Worm (Caenorhabditis elegans) whole organism, young adult: ENCODE measurements around the gene osm-6.

Experiments used
- D2030.7 ChIP-seq: fragments of 200-800 bp; sonication (Bioruptor generic); IDR thresholded peaks from 2 replicates; pipeline ENCODE4 v1.3.6; 2022; ENCODE audit warnings: missing genetic modification reagents, missing genetic modification characterization, missing compliant biosample characterization
- F37B4.10 ChIP-seq: fragments of 200-800 bp; sonication (Bioruptor generic); IDR thresholded peaks from 2 replicates; pipeline ENCODE4 v1.3.6; 2022; ENCODE audit warnings: missing genetic modification characterization, missing compliant biosample characterization
- ama-1 ChIP-seq, 3 experiments: fragments of 150-350 bp in 1 of 3; sonication (generic microtip) in 2 of 3; optimal IDR thresholded peaks; 2 replicates each; lab custom pipeline; 2014 to 2018; ENCODE audit warnings: missing biosample characterization in 2 of 3, missing genetic modification characterization in 2 of 3, missing genetic modification reagents in 2 of 3
- aptf-2 ChIP-seq: fragments of 200-800 bp; sonication (Bioruptor generic); conservative IDR thresholded peaks from 2 replicates; pipeline ENCODE4 v1.3.6; 2022; ENCODE audit warnings: missing genetic modification reagents, missing genetic modification characterization, missing compliant biosample characterization
- bed-1 ChIP-seq: fragments of 200-800 bp; sonication (Bioruptor generic); IDR thresholded peaks from 2 replicates; pipeline ENCODE4 v1.3.6; 2022; ENCODE audit warnings: missing genetic modification reagents, missing genetic modification characterization, missing compliant biosample characterization
- cebp-1 ChIP-seq, 2 experiments: fragments of 200-800 bp in 1 of 2; sonication (Bioruptor generic) in 1 of 2; sonication (generic microtip) in 1 of 2; IDR thresholded peaks in 1 of 2; optimal IDR thresholded peaks in 1 of 2; 2 replicates each; pipeline versions ENCODE4 v1.3.6 to Lab custom; 2017 to 2022; ENCODE audit warnings: missing compliant biosample characterization in 2 of 2, missing genetic modification characterization in 2 of 2, mild to moderate bottlenecking in 1 of 2, missing genetic modification reagents in 1 of 2, moderate library complexity in 1 of 2
- ceh-100 ChIP-seq: fragments of 200-800 bp; sonication (Bioruptor generic); IDR thresholded peaks from 2 replicates; pipeline ENCODE4 v1.3.6; 2022; ENCODE audit warnings: missing genetic modification reagents, missing genetic modification characterization, missing compliant biosample characterization
- ceh-58 ChIP-seq: fragments of 200-800 bp; sonication (Bioruptor generic); IDR thresholded peaks from 2 replicates; pipeline ENCODE4 v1.3.6; 2022; ENCODE audit warnings: missing genetic modification characterization, missing compliant biosample characterization
- ets-4 ChIP-seq: fragments of 200-800 bp; sonication (Bioruptor generic); optimal IDR thresholded peaks from 2 replicates; lab custom pipeline; 2018; ENCODE audit warnings: mild to moderate bottlenecking, missing genetic modification characterization, missing compliant biosample characterization
- rcor-1 ChIP-seq: fragments of 200-800 bp; sonication (Bioruptor generic); IDR thresholded peaks from 2 replicates; pipeline ENCODE4 v1.3.6; 2022; ENCODE audit warnings: missing genetic modification reagents, missing genetic modification characterization, missing compliant biosample characterization
- rec-8 ChIP-seq, 2 experiments: sonication (generic microtip); optimal IDR thresholded peaks; 2 replicates each; lab custom pipeline; 2016; ENCODE audit warnings: mild to moderate bottlenecking in 2 of 2, missing genetic modification characterization in 2 of 2, missing genetic modification reagents in 2 of 2, missing genotype in 2 of 2, missing biosample characterization in 1 of 2, missing compliant biosample characterization in 1 of 2, moderate library complexity in 1 of 2
- snpc-1.1 ChIP-seq: sonication (generic microtip); optimal IDR thresholded peaks from 2 replicates; lab custom pipeline; 2017; ENCODE audit warnings: missing genetic modification characterization, mild to moderate bottlenecking, missing compliant biosample characterization, antibody characterized with exemption, moderate library complexity, missing genotype, missing genetic modification reagents; ENCODE audit not compliant: insufficient read depth
- unc-62 ChIP-seq: fragments of 150-350 bp; optimal IDR thresholded peaks from 2 replicates; lab custom pipeline; 2014; ENCODE audit warnings: missing biosample characterization, missing genetic modification reagents, missing genetic modification characterization
- ztf-18 ChIP-seq: sonication (generic microtip); optimal IDR thresholded peaks from 2 replicates; lab custom pipeline; 2016; ENCODE audit warnings: missing genotype, mild to moderate bottlenecking, missing genetic modification characterization, missing compliant biosample characterization

DNA sequence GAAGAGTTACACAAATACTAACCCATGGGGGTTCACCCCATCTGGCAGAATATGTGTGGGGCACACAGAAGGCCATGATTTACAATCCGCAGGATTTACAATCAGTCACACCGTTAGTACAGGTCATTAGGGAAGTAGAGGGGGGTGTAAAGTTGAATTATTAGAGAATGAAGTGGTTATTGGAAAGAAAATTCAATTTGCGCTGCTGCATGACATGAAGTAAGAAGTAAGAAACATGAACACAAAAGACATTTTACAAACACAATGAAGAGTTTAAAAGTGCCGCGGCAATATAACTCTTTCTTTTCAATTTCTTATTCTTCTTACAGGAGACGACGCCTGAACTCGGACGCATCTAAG lies 33.6 kb upstream of the osm-6 start:
- no peak for TF ChIP-seq snpc-1.1 (tag; lab: Kevin White, UChicago)
- no peak for TF ChIP-seq ceh-100 (GFP tag; lab: Robert Waterston, UW)
- no peak for TF ChIP-seq ets-4 (GFP tag; lab: Kevin White, UChicago)
- TF ChIP-seq bed-1 = no peak
- TF ChIP-seq ztf-18 (tag; lab: Kevin White, UChicago) = no peak
- no peak for TF ChIP-seq rcor-1
- TF ChIP-seq ceh-58 (GFP tag; lab: Robert Waterston, UW) = no peak
- TF ChIP-seq unc-62 (GFP tag; lab: Kevin White, UChicago) = no peak
- no peak for TF ChIP-seq rec-8 (tag; optimal IDR thresholded peaks at IDR 0.05; lab: Kevin White, UChicago)
- TF ChIP-seq ama-1 (optimal IDR thresholded peaks at IDR 0.05; lab: Kevin White, UChicago) = no peak
- TF ChIP-seq ama-1 (GFP tag; optimal IDR thresholded peaks at IDR 0.05; lab: Kevin White, UChicago) = no peak
- TF ChIP-seq cebp-1 (GFP tag; IDR thresholded peaks at IDR 0.05; lab: Robert Waterston, UW) = no peak
- TF ChIP-seq cebp-1 (tag; optimal IDR thresholded peaks at IDR 0.05; lab: Kevin White, UChicago) = no peak
- no peak for TF ChIP-seq aptf-2
- TF ChIP-seq D2030.7 (GFP tag; lab: Robert Waterston, UW) = no peak
- TF ChIP-seq F37B4.10 (GFP tag; lab: Robert Waterston, UW) = no peak
